Fruit fly (Drosophila melanogaster): Measurements from ENCODE around the gene CG8927.

DNA sequence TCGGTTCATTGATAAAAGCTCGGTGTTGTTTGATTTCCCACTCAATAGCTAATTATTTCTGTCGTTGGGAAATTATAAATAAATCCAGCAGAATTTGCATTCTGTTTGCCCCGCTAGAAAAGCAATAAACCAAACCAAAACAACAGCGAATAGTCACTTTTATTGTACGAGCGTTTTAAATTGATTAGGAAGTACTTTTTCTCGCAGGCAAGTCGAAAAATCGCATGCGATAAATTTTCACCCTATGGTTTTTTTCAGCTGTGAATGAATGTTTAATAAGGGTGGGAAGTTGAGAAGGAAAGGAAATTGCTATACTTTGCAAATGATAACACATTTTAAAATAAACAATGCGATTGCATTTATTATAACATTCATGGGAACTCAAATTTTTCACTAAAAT is 24.8 kb upstream of the CG8927 start:
- TF ChIP-seq GATAd (GFP tag; optimal IDR thresholded peaks at IDR 0.05) (no peak), pan (optimal IDR thresholded peaks at IDR 0.05) (no peak), dsf (GFP tag; optimal IDR thresholded peaks at IDR 0.05; ENCODE audit: borderline replicate concordance) (no peak)

All from whole organism, wandering third instar larva.